Fruit fly (Drosophila melanogaster): ENCODE results near the gene Tbc1d15-17.
A peak's percentile ranks its signal among the peaks of the same experiment; 100 is the strongest.

Tbc1d15-17 gene

dm6 chr2L:179119-179518 lies 27.9 kb upstream of the Tbc1d15-17 start (continued):
- TF ChIP-seq CG17568 (GFP tag; optimal IDR thresholded peaks at IDR 0.05) (no peak), CG4730 (GFP tag; IDR thresholded peaks at IDR 0.05) (no peak), Nf-YC (tag; optimal IDR thresholded peaks at IDR 0.05) (no peak), C15 (GFP tag; IDR thresholded peaks at IDR 0.05) (no peak), ranshi (GFP tag; IDR thresholded peaks at IDR 0.05) (no peak), CG12942 (GFP tag; optimal IDR thresholded peaks at IDR 0.05) (no peak), Dll (GFP tag; IDR thresholded peaks at IDR 0.05; ENCODE audit: partially characterized antibody) (no peak), CG4360 (GFP tag; IDR thresholded peaks at IDR 0.05) (peak; percentile 42), zfh2 (GFP tag; optimal IDR thresholded peaks at IDR 0.05) (no peak), CG32532 (GFP tag; IDR thresholded peaks at IDR 0.05) (no peak), CrebB (tag; optimal IDR thresholded peaks at IDR 0.05) (no peak), CG6791 (GFP tag; IDR thresholded peaks at IDR 0.05; ENCODE audit: partially characterized antibody) (no peak), CG4424 (GFP tag; optimal IDR thresholded peaks at IDR 0.05) (no peak), Gug (GFP tag; IDR thresholded peaks at IDR 0.05) (no peak), bab2 (GFP tag; optimal IDR thresholded peaks at IDR 0.05) (no peak), Vsx1 (GFP tag; optimal IDR thresholded peaks at IDR 0.05) (no peak), CG6654 (GFP tag; optimal IDR thresholded peaks at IDR 0.05) (no peak), repo (GFP tag; optimal IDR thresholded peaks at IDR 0.05) (no peak), CG10209 (GFP tag; optimal IDR thresholded peaks at IDR 0.05) (no peak), CG2129 (GFP tag; IDR thresholded peaks at IDR 0.05; ENCODE audit: partially characterized antibody) (no peak), NK7.1 (GFP tag; optimal IDR thresholded peaks at IDR 0.05) (no peak), fru (optimal IDR thresholded peaks at IDR 0.05) (no peak), Adf1 (GFP tag; IDR thresholded peaks at IDR 0.05) (0 out of 2 replicates have a peak, but pooled peaks have one; percentile 6), amos (GFP tag; IDR thresholded peaks at IDR 0.05; ENCODE audit: partially characterized antibody) (no peak), CG14965 (GFP tag; optimal IDR thresholded peaks at IDR 0.05; ENCODE audit: borderline replicate concordance) (no peak), Pdp1 (GFP tag; optimal IDR thresholded peaks at IDR 0.05) (peak in 1 of 2 experiments; percentile 66), Six4 (GFP tag; optimal IDR thresholded peaks at IDR 0.05) (no peak), abd-A (tag; optimal IDR thresholded peaks at IDR 0.05) (peak; percentile 35), pum (GFP tag; optimal IDR thresholded peaks at IDR 0.05) (no peak)

- TF ChIP-seq Hr78 (GFP tag; optimal IDR thresholded peaks at IDR 0.05) (no peak), nerfin-1 (tag; optimal IDR thresholded peaks at IDR 0.05) (peak; percentile 3), cg (GFP tag; optimal IDR thresholded peaks at IDR 0.05) (no peak), cad (GFP tag; optimal IDR thresholded peaks at IDR 0.05) (no peak), CG15073 (GFP tag; optimal IDR thresholded peaks at IDR 0.05) (no peak), kay (GFP tag; optimal IDR thresholded peaks at IDR 0.05) (no peak), repo (GFP tag; optimal IDR thresholded peaks at IDR 0.05) (no peak), fd64A (GFP tag; optimal IDR thresholded peaks at IDR 0.05) (no peak), mld (GFP tag; IDR thresholded peaks at IDR 0.05; ENCODE audit: partially characterized antibody) (no peak), CG3407 (GFP tag; optimal IDR thresholded peaks at IDR 0.05) (no peak), CG11560 (tag; IDR thresholded peaks at IDR 0.05) (no peak), ttk (GFP tag; IDR thresholded peaks at IDR 0.05) (no peak), ash1 (GFP tag; optimal IDR thresholded peaks at IDR 0.05) (no peak), CG10209 (GFP tag; optimal IDR thresholded peaks at IDR 0.05) (no peak), Abd-B (GFP tag; optimal IDR thresholded peaks at IDR 0.05) (no peak), CG11504 (tag; optimal IDR thresholded peaks at IDR 0.05) (peak; percentile 94), toy (GFP tag; IDR thresholded peaks at IDR 0.05) (no peak), ci (GFP tag; IDR thresholded peaks at IDR 0.05) (no peak), CG8281 (tag; optimal IDR thresholded peaks at IDR 0.05) (no peak), zfh1 (GFP tag; IDR thresholded peaks at IDR 0.05) (no peak), btn (GFP tag; optimal IDR thresholded peaks at IDR 0.05) (no peak), CG31365 (tag; optimal IDR thresholded peaks at IDR 0.05) (no peak), CG9817 (tag; optimal IDR thresholded peaks at IDR 0.05) (no peak), ewg (GFP tag; optimal IDR thresholded peaks at IDR 0.05) (peak; percentile 51), CG16863 (GFP tag; optimal IDR thresholded peaks at IDR 0.05) (no peak)
Measured at dm6 chr2L:181020-181419, 26.0 kb upstream of the Tbc1d15-17 start.
